Fruit fly (Drosophila melanogaster): ENCODE data around the gene CG6244.

Gene CG6244

dm6 chr3L:15813988-15814387, 5.9 kb downstream of the CG6244 start (continued):
- TF ChIP-seq CG6791 (GFP tag; IDR thresholded peaks at IDR 0.05; ENCODE audit: partially characterized antibody) (no peak), crp (GFP tag; optimal IDR thresholded peaks at IDR 0.05) (no peak), CG11504 (tag; optimal IDR thresholded peaks at IDR 0.05) (no peak), gce (GFP tag; IDR thresholded peaks at IDR 0.05) (no peak), Trl (optimal IDR thresholded peaks at IDR 0.05) (no peak), Trl (GFP tag; optimal IDR thresholded peaks at IDR 0.05) (no peak), CG2199 (GFP tag; IDR thresholded peaks at IDR 0.05) (no peak), Blimp-1 (GFP tag; optimal IDR thresholded peaks at IDR 0.05) (no peak), CG13624 (GFP tag; optimal IDR thresholded peaks at IDR 0.05) (peak; percentile 13), ro (GFP tag; IDR thresholded peaks at IDR 0.05) (no peak), CG14965 (GFP tag; optimal IDR thresholded peaks at IDR 0.05; ENCODE audit: borderline replicate concordance) (no peak), CG11085 (GFP tag; IDR thresholded peaks at IDR 0.05) (no peak), Dip2 (GFP tag; IDR thresholded peaks at IDR 0.05) (no peak), CG11247 (GFP tag; IDR thresholded peaks at IDR 0.05) (no peak), CG32767 (GFP tag; IDR thresholded peaks at IDR 0.05) (no peak), Side (GFP tag; optimal IDR thresholded peaks at IDR 0.05) (no peak), Doc3 (GFP tag; IDR thresholded peaks at IDR 0.05; ENCODE audit: partially characterized antibody) (no peak), Bteb2 (GFP tag; optimal IDR thresholded peaks at IDR 0.05) (no peak), CG5245 (GFP tag; optimal IDR thresholded peaks at IDR 0.05) (no peak), NK7.1 (GFP tag; optimal IDR thresholded peaks at IDR 0.05) (no peak), CG12104 (GFP tag; optimal IDR thresholded peaks at IDR 0.05) (no peak), seq (GFP tag; IDR thresholded peaks at IDR 0.05) (no peak), caup (GFP tag; optimal IDR thresholded peaks at IDR 0.05; ENCODE audit: severe bottlenecking) (peak; percentile 66), Lpt (GFP tag; optimal IDR thresholded peaks at IDR 0.05) (no peak), Ada2b (GFP tag; IDR thresholded peaks at IDR 0.05) (no peak), hth (optimal IDR thresholded peaks at IDR 0.05) (no peak), chm (GFP tag; IDR thresholded peaks at IDR 0.05) (no peak), NfI (GFP tag; optimal IDR thresholded peaks at IDR 0.05) (peak; percentile 20), pum (GFP tag; optimal IDR thresholded peaks at IDR 0.05) (no peak), zen (tag; optimal IDR thresholded peaks at IDR 0.05) (no peak), CG17612 (GFP tag; IDR thresholded peaks at IDR 0.05) (no peak), CG3995 (GFP tag; optimal IDR thresholded peaks at IDR 0.05) (no peak), GATAe (GFP tag; conservative IDR thresholded peaks at IDR 0.05) (no peak), CG8478 (optimal IDR thresholded peaks at IDR 0.05) (no peak), CG15601 (tag; optimal IDR thresholded peaks at IDR 0.05) (no peak), cas (GFP tag; IDR thresholded peaks at IDR 0.05) (no peak), H2.0 (GFP tag; IDR thresholded peaks at IDR 0.05) (no peak), pan (optimal IDR thresholded peaks at IDR 0.05) (no peak), pan (GFP tag; optimal IDR thresholded peaks at IDR 0.05 in 1 of 2, IDR thresholded peaks at IDR 0.05 in 1 of 2) (no peak), row (GFP tag; IDR thresholded peaks at IDR 0.05) (no peak), Jarid2 (GFP tag; optimal IDR thresholded peaks at IDR 0.05) (no peak), repo (GFP tag; optimal IDR thresholded peaks at IDR 0.05) (no peak), zfh2 (GFP tag; optimal IDR thresholded peaks at IDR 0.05) (no peak), onecut (GFP tag; IDR thresholded peaks at IDR 0.05) (no peak), Tbp (GFP tag; optimal IDR thresholded peaks at IDR 0.05) (no peak), oc (tag; optimal IDR thresholded peaks at IDR 0.05) (no peak), zen2 (GFP tag; IDR thresholded peaks at IDR 0.05; ENCODE audit: partially characterized antibody) (no peak), al (GFP tag; IDR thresholded peaks at IDR 0.05) (no peak), pfk (GFP tag; optimal IDR thresholded peaks at IDR 0.05) (no peak), hbn (GFP tag; IDR thresholded peaks at IDR 0.05; ENCODE audit: partially characterized antibody) (no peak), org-1 (GFP tag; optimal IDR thresholded peaks at IDR 0.05) (no peak), CG1792 (GFP tag; optimal IDR thresholded peaks at IDR 0.05) (no peak), gfzf (GFP tag; optimal IDR thresholded peaks at IDR 0.05) (no peak)

Data from whole organism, embryonic.